Fruit fly (Drosophila melanogaster): ENCODE results near the gene MtnD.

MtnD gene

dm6 chr3R:20534575-20534974, at the start of gene MtnD, which contains the start of gene MtnE:
MtnD (plus strand) TSS chr3R:20534962.
MtnE (minus strand) TSS chr3R:20534704.
- no peak for TF ChIP-seq CG17801 (GFP tag; optimal IDR thresholded peaks at IDR 0.05; ENCODE audit: partially characterized antibody)

dm6 chr3R:20501327-20501726, 33.4 kb upstream of the MtnD start, which contains the start of gene Dic2:
Dic2 (minus strand) TSS chr3R:20501427.
- TF ChIP-seq CG17801 (GFP tag; optimal IDR thresholded peaks at IDR 0.05; ENCODE audit: partially characterized antibody) = no peak

- no peak for TF ChIP-seq CG17801 (GFP tag; optimal IDR thresholded peaks at IDR 0.05; ENCODE audit: partially characterized antibody)
Measured at dm6 chr3R:20501910-20502309, 32.9 kb upstream of the MtnD start, which contains the start of gene CG46441. CG46441 (minus strand) TSS chr3R:20502010.

dm6 chr3R:20503646-20504045, 31.1 kb upstream of the MtnD start, which contains the start of gene MtnB:
MtnB (minus strand) TSS chr3R:20503746.
- TF ChIP-seq CG17801 (GFP tag; optimal IDR thresholded peaks at IDR 0.05; ENCODE audit: partially characterized antibody) = no peak

- TF ChIP-seq CG17801 (GFP tag; optimal IDR thresholded peaks at IDR 0.05; ENCODE audit: partially characterized antibody) = no peak
Measured at dm6 chr3R:20504488-20504887, 30.3 kb upstream of the MtnD start, which contains the start of gene Or92a. Or92a (plus strand) TSS chr3R:20504788.

- TF ChIP-seq CG17801 (GFP tag; optimal IDR thresholded peaks at IDR 0.05; ENCODE audit: partially characterized antibody) = no peak
Measured at dm6 chr3R:20509377-20509776, 25.4 kb upstream of the MtnD start.

dm6 chr3R:20512368-20512767, 22.4 kb upstream of the MtnD start, which contains the start of gene MFS9:
MFS9 (minus strand) TSS chr3R:20512468.
- TF ChIP-seq CG17801 (GFP tag; optimal IDR thresholded peaks at IDR 0.05; ENCODE audit: partially characterized antibody) = no peak

dm6 chr3R:20542283-20543144, 7.8 kb downstream of the MtnD start:
- TF ChIP-seq CG17801 (GFP tag; optimal IDR thresholded peaks at IDR 0.05; ENCODE audit: partially characterized antibody) = peak; percentile 7

- no peak for TF ChIP-seq CG17801 (GFP tag; optimal IDR thresholded peaks at IDR 0.05; ENCODE audit: partially characterized antibody)
Measured at dm6 chr3R:20543220-20543619, 8.5 kb downstream of the MtnD start.

- no peak for TF ChIP-seq CG17801 (GFP tag; optimal IDR thresholded peaks at IDR 0.05; ENCODE audit: partially characterized antibody)
Measured at dm6 chr3R:20543719-20544118, 9.0 kb downstream of the MtnD start.

- no peak for TF ChIP-seq CG17801 (GFP tag; optimal IDR thresholded peaks at IDR 0.05; ENCODE audit: partially characterized antibody)
Measured at dm6 chr3R:20544952-20545351, 10.2 kb downstream of the MtnD start.

- no peak for TF ChIP-seq CG17801 (GFP tag; optimal IDR thresholded peaks at IDR 0.05; ENCODE audit: partially characterized antibody)
Measured at dm6 chr3R:20545678-20546077, 10.9 kb downstream of the MtnD start.

- no peak for TF ChIP-seq CG17801 (GFP tag; optimal IDR thresholded peaks at IDR 0.05; ENCODE audit: partially characterized antibody)
Measured at dm6 chr3R:20546662-20547620, 12.2 kb downstream of the MtnD start.

dm6 chr3R:20547758-20548157, 13.0 kb downstream of the MtnD start:
- no peak for TF ChIP-seq CG17801 (GFP tag; optimal IDR thresholded peaks at IDR 0.05; ENCODE audit: partially characterized antibody)

dm6 chr3R:20548255-20548654, 13.5 kb downstream of the MtnD start:
- TF ChIP-seq CG17801 (GFP tag; optimal IDR thresholded peaks at IDR 0.05; ENCODE audit: partially characterized antibody) = no peak
